Worm (Caenorhabditis elegans): ENCODE measurements around the gene ubc-7.

The ubc-7 gene

DNA sequence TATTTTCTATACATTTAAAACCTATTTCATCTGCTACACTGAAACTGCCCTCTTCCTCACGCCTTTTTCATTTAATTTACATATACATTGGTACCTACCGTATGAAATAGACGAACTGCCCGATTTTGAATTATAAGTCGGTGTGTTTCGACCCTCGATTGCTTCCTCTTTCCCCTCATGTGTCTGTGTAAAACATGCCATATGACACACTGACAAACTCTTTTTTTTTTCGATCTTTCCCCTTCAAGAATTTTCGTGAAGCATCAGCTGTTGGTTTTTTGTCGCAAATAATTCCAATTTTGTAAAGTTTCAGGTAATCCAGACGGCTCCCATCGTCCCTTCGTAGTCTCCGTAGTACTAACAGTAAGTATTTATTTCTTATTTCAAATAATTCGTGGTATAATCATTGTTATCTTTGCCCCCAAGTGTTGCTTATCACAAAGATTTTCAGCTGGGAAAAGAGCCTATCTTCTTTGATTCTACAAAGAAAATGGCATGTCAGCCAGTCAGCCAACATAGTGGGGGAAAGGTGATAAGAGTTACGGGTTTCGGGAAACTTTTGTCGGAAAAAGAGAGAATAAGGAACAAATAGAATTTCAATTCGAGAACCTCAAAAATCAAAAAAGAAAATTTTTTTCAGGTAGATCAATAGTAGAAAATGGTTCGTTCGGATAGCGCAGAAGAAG lies 9.0 kb downstream of the ubc-7 start (continued):
- TF ChIP-seq lin-15B (tag; optimal IDR thresholded peaks at IDR 0.05) (no peak), ces-1 (GFP tag; optimal IDR thresholded peaks at IDR 0.05) (no peak), hmg-1.1 (GFP tag; IDR thresholded peaks at IDR 0.05) (no peak), skn-1 (tag; optimal IDR thresholded peaks at IDR 0.05) (no peak), fkh-10 (GFP tag; optimal IDR thresholded peaks at IDR 0.05) (no peak), hlh-30 (tag; optimal IDR thresholded peaks at IDR 0.05; ENCODE audit: insufficient read depth) (peak; percentile 55), ceh-20 (GFP tag; IDR thresholded peaks at IDR 0.05) (no peak), zip-11 (GFP tag; IDR thresholded peaks at IDR 0.05) (no peak), nhr-11 (tag; optimal IDR thresholded peaks at IDR 0.05) (no peak), F10B5.3 (tag; optimal IDR thresholded peaks at IDR 0.05) (no peak), dmd-8 (GFP tag; IDR thresholded peaks at IDR 0.05) (no peak), ceh-28 (tag; optimal IDR thresholded peaks at IDR 0.05) (no peak), daf-16 (GFP tag; optimal IDR thresholded peaks at IDR 0.05) (no peak), daf-16 (tag; optimal IDR thresholded peaks at IDR 0.05) (peak; percentile 84), snpc-1.2 (GFP tag; IDR thresholded peaks at IDR 0.05) (no peak), nhr-10 (tag; optimal IDR thresholded peaks at IDR 0.05) (no peak), lin-38 (GFP tag; IDR thresholded peaks at IDR 0.05) (no peak), rbr-2 (tag; optimal IDR thresholded peaks at IDR 0.05) (no peak), jun-1 (tag; optimal IDR thresholded peaks at IDR 0.05) (no peak), sdz-12 (GFP tag; optimal IDR thresholded peaks at IDR 0.05) (no peak), ceh-62 (tag; optimal IDR thresholded peaks at IDR 0.05) (no peak), lir-3 (tag; optimal IDR thresholded peaks at IDR 0.05) (no peak), ztf-7 (tag; optimal IDR thresholded peaks at IDR 0.05) (no peak), set-16 (GFP tag; IDR thresholded peaks at IDR 0.05) (no peak), Y105C5A.15 (GFP tag; IDR thresholded peaks at IDR 0.05) (no peak), aly-2 (tag; optimal IDR thresholded peaks at IDR 0.05) (no peak), dmd-6 (GFP tag; IDR thresholded peaks at IDR 0.05) (peak; percentile 53), aha-1 (tag) (no peak), php-3 (GFP tag; IDR thresholded peaks at IDR 0.05) (no peak), mep-1 (tag; optimal IDR thresholded peaks at IDR 0.05) (peak; percentile 5), ceh-82 (tag; optimal IDR thresholded peaks at IDR 0.05) (no peak), R02D3.7 (tag; optimal IDR thresholded peaks at IDR 0.05) (no peak)

DNA sequence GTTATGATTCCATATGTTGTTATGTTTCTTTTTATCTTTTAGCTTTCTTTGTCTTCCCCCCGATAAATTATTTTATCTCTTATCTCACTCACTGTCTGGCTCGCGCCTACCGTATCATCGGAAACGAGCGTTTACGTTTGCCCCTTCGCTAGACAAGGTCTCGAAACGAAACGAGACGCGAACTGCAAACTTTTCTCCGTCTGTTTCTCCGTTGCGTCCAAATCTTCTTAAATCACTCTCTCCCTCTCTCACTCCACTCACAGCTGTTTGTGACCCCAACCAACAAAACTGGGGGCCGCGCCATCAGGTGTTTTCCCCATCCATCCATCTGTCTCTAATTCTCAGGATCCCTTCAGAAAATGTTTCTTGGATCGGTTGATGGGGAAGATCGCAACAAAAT lies 10.8 kb downstream of the ubc-7 start:
- TF ChIP-seq duxl-1 (tag; optimal IDR thresholded peaks at IDR 0.05; ENCODE audit: poor library complexity), result no peak
- TF ChIP-seq lin-1 (GFP tag; IDR thresholded peaks at IDR 0.05), result 0 out of 2 replicates have a peak, but pooled peaks have one; percentile 18
- TF ChIP-seq egl-27 (tag; optimal IDR thresholded peaks at IDR 0.05), result no peak
- peak; percentile 49 for TF ChIP-seq nhr-11 (tag; optimal IDR thresholded peaks at IDR 0.05)
- peak; percentile 15 for TF ChIP-seq mes-2 (tag; optimal IDR thresholded peaks at IDR 0.05; ENCODE audit: poor library complexity, severe bottlenecking)
- TF ChIP-seq nhr-28 (tag; optimal IDR thresholded peaks at IDR 0.05), result peak; percentile 6
- peak in 1 of 2 experiments; percentile 77 for TF ChIP-seq daf-16 (GFP tag; optimal IDR thresholded peaks at IDR 0.05)
- TF ChIP-seq daf-16 (tag; optimal IDR thresholded peaks at IDR 0.05), result peak; percentile 15
- TF ChIP-seq mxl-3 (GFP tag; optimal IDR thresholded peaks at IDR 0.05), result peak; percentile 59
- TF ChIP-seq tag-97 (GFP tag; IDR thresholded peaks at IDR 0.05), result no peak
- peak; percentile 26 for TF ChIP-seq dmd-6 (GFP tag; IDR thresholded peaks at IDR 0.05)
- TF ChIP-seq attf-4 (tag; optimal IDR thresholded peaks at IDR 0.05), result no peak
- peak in 1 of 2 experiments; percentile 30 for TF ChIP-seq lsy-2 (tag; optimal IDR thresholded peaks at IDR 0.05)
- peak in 1 of 2 experiments; percentile 10 for TF ChIP-seq mdl-1 (tag; optimal IDR thresholded peaks at IDR 0.05)
- 0 out of 2 replicates have a peak, but pooled peaks have one; percentile 20 for TF ChIP-seq ctbp-1 (GFP tag; IDR thresholded peaks at IDR 0.05)
- peak; percentile 95 for TF ChIP-seq aha-1 (tag)
- peak; percentile 16 for TF ChIP-seq dve-1 (tag; optimal IDR thresholded peaks at IDR 0.05; ENCODE audit: insufficient read depth)
- no peak for TF ChIP-seq nhr-41 (GFP tag; IDR thresholded peaks at IDR 0.05)
- TF ChIP-seq hlh-30 (tag; optimal IDR thresholded peaks at IDR 0.05; ENCODE audit: insufficient read depth), result peak; percentile 51
